ENCODE assay signal across 4 fruit fly cellular contexts in genomic region chr3L:1090002-1090401, dm6.
TF ChIP-seq lines count a peak whose summit lies in the region.

No protein-coding gene starts in this region.

- no peak for TF ChIP-seq CTCF in whole organism, embryonic (GFP tag; optimal IDR thresholded peaks at IDR 0.05; lab: Kevin White, UChicago)

TF ChIP-seq in whole organism, embryonic, 481 proteins besides CTCF, POLR2A, EP300 and RAD21:
- TF ChIP-seq HmgD (GFP tag; optimal IDR thresholded peaks at IDR 0.05; lab: Kevin White, UChicago) (no peak), bab2 (GFP tag; optimal IDR thresholded peaks at IDR 0.05; lab: Kevin White, UChicago) (no peak), pita (GFP tag; optimal IDR thresholded peaks at IDR 0.05; lab: Kevin White, UChicago) (no peak), az2 (GFP tag; optimal IDR thresholded peaks at IDR 0.05; lab: Kevin White, UChicago) (no peak), corto (GFP tag; optimal IDR thresholded peaks at IDR 0.05; lab: Kevin White, UChicago) (peak; percentile 25)

TF ChIP-seq in whole organism, prepupa, 60 proteins besides CTCF, POLR2A, EP300 and RAD21:
- TF ChIP-seq eg (GFP tag; IDR thresholded peaks at IDR 0.05; lab: Robert Waterston, UW) (no peak), Eip75B (GFP tag; optimal IDR thresholded peaks at IDR 0.05; lab: Kevin White, UChicago) (no peak), CG6163 (GFP tag; IDR thresholded peaks at IDR 0.05; lab: Robert Waterston, UW) (peak; percentile 62; the same call in 1 of the 3 replicates), svp (GFP tag; lab: Kevin White, UChicago) (peak; percentile 66), CG6792 (GFP tag; optimal IDR thresholded peaks at IDR 0.05; lab: Kevin White, UChicago) (no peak), Met (GFP tag; optimal IDR thresholded peaks at IDR 0.05; lab: Kevin White, UChicago) (no peak), CG11294 (GFP tag; IDR thresholded peaks at IDR 0.05; lab: Robert Waterston, UW) (no peak), dsx (GFP tag; optimal IDR thresholded peaks at IDR 0.05; lab: Kevin White, UChicago; ENCODE audit: poor library complexity, severe bottlenecking) (no peak), Ets21C (GFP tag; optimal IDR thresholded peaks at IDR 0.05; lab: Kevin White, UChicago) (no peak)

TF ChIP-seq in whole organism, pupa, 21 proteins besides CTCF, POLR2A, EP300 and RAD21:
- TF ChIP-seq CG4496 (GFP tag; IDR thresholded peaks at IDR 0.05; lab: Robert Waterston, UW), result peak; percentile 34; the same call in 1 of the 3 replicates
- TF ChIP-seq Pif1A (GFP tag; optimal IDR thresholded peaks at IDR 0.05; lab: Kevin White, UChicago), result no peak
- no peak for TF ChIP-seq CG10348 (GFP tag; IDR thresholded peaks at IDR 0.05; lab: Robert Waterston, UW)
- no peak for TF ChIP-seq rn (GFP tag; IDR thresholded peaks at IDR 0.05; lab: Robert Waterston, UW)
- TF ChIP-seq EcR (GFP tag; optimal IDR thresholded peaks at IDR 0.05; lab: Kevin White, UChicago), result peak; percentile 57

TF ChIP-seq in whole organism, wandering third instar larva, 38 proteins besides CTCF, POLR2A, EP300 and RAD21:
- no peak for TF ChIP-seq Vsx2 (GFP tag; optimal IDR thresholded peaks at IDR 0.05; lab: Kevin White, UChicago; ENCODE audit: partially characterized antibody)
- no peak for TF ChIP-seq ey (GFP tag; optimal IDR thresholded peaks at IDR 0.05; lab: Kevin White, UChicago)
- TF ChIP-seq woc (GFP tag; optimal IDR thresholded peaks at IDR 0.05; lab: Kevin White, UChicago), result no peak
- TF ChIP-seq Abd-B (GFP tag; optimal IDR thresholded peaks at IDR 0.05; lab: Kevin White, UChicago), result no peak
- no peak for TF ChIP-seq rgr (GFP tag; optimal IDR thresholded peaks at IDR 0.05; lab: Kevin White, UChicago)
- TF ChIP-seq CrebA (GFP tag; optimal IDR thresholded peaks at IDR 0.05; lab: Kevin White, UChicago; ENCODE audit: borderline replicate concordance), result peak; percentile 39
TF ChIP-seq in whole organism, wandering third instar larva: peak in this region for 1.
